Worm (Caenorhabditis elegans) whole organism, L1 larva: ENCODE measurements around the gene set-22.

Experiments
- ama-1 ChIP-seq: fragments of 150-350 bp; optimal IDR thresholded peaks from 2 replicates; lab custom pipeline; 2014
- blmp-1 ChIP-seq: fragments of 150-350 bp; optimal IDR thresholded peaks from 2 replicates; lab custom pipeline; 2014; ENCODE audit warnings: missing biosample characterization, missing genetic modification characterization
- elt-2 ChIP-seq: sonication (generic microtip); optimal IDR thresholded peaks from 2 replicates; lab custom pipeline; 2016; ENCODE audit warnings: missing genetic modification characterization, mild to moderate bottlenecking, inconsistent platforms, missing compliant biosample characterization, missing genetic modification reagents
- fos-1 ChIP-seq: fragments of 150-350 bp; optimal IDR thresholded peaks from 2 replicates; lab custom pipeline; 2014; ENCODE audit warnings: missing biosample characterization, missing genetic modification characterization
- lsy-2 ChIP-seq, 2 experiments: fragments of 150-350 bp; optimal IDR thresholded peaks; 2 replicates each; lab custom pipeline; 2014; ENCODE audit warnings: missing biosample characterization in 2 of 2, missing genetic modification characterization in 2 of 2
- mef-2 ChIP-seq: fragments of 150-350 bp; optimal IDR thresholded peaks from 2 replicates; lab custom pipeline; 2014; ENCODE audit warnings: missing biosample characterization, missing genetic modification characterization
- nhr-11 ChIP-seq: fragments of 150-350 bp; optimal IDR thresholded peaks from 2 replicates; lab custom pipeline; 2014; ENCODE audit warnings: missing biosample characterization, missing genetic modification characterization
- nhr-28 ChIP-seq: fragments of 150-350 bp; optimal IDR thresholded peaks from 2 replicates; lab custom pipeline; 2014; ENCODE audit warnings: missing biosample characterization, missing genetic modification characterization
- nhr-76 ChIP-seq: sonication (generic microtip); optimal IDR thresholded peaks from 2 replicates; lab custom pipeline; 2017; ENCODE audit warnings: missing biosample characterization, missing genetic modification characterization
- rnt-1 ChIP-seq: sonication (generic microtip); optimal IDR thresholded peaks from 2 replicates; lab custom pipeline; 2016; ENCODE audit warnings: mild to moderate bottlenecking, missing genetic modification characterization, moderate library complexity, missing compliant biosample characterization
- unc-86 ChIP-seq: sonication (generic microtip); optimal IDR thresholded peaks from 2 replicates; lab custom pipeline; 2016; ENCODE audit warnings: missing genetic modification characterization, missing compliant biosample characterization
- ztf-4 ChIP-seq: fragments of 150-350 bp; optimal IDR thresholded peaks from 2 replicates; lab custom pipeline; 2014; ENCODE audit warnings: missing biosample characterization, missing genetic modification characterization

DNA sequence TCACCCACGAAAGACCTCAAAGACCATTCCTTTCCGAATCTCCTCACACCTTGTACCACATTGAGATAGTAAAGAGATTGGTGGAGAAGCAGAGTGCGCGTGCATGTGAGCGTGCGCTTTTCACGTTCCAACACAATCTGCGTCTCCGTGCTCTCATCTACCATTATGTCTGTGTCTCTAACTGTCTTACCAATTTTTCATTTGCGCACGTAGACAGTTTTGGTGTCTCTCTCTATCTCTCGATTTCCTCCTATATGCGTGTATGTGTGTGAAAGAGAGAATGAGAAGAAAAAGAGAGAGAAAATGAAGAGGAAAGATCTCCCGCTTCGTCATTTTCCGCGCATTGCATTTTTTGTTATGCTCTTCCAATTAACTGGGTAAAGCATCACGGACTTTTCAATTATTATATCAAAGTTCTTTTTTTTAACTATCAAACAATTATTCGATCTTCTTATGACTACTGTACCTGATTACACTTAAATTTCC is 29.9 kb downstream of the set-22 start:
- TF ChIP-seq elt-2 (tag; lab: Kevin White, UChicago) (peak; percentile 69), nhr-28 (no peak), unc-86 (tag; lab: Kevin White, UChicago) (peak; percentile 95), blmp-1 (tag; lab: Kevin White, UChicago) (peak; percentile 94), rnt-1 (tag; lab: Kevin White, UChicago) (peak; percentile 89), nhr-76 (tag; lab: Kevin White, UChicago) (peak; percentile 47), mef-2 (tag; lab: Kevin White, UChicago) (peak; percentile 70), ztf-4 (tag; lab: Kevin White, UChicago) (peak; percentile 96), nhr-11 (tag; lab: Kevin White, UChicago) (peak; percentile 93), fos-1 (tag; lab: Kevin White, UChicago) (peak; percentile 95), ama-1 (lab: Kevin White, UChicago) (peak; percentile 76), lsy-2 (tag; optimal IDR thresholded peaks at IDR 0.05; lab: Kevin White, UChicago) (peak; percentile 85 to 93)
